Fruit fly (Drosophila melanogaster): ENCODE data around the gene CG18477.
"Not testable (repeated sequence)": the region's sequence is repeated elsewhere in the genome, so short reads cannot be mapped to it uniquely, and the experiment has no call there.

CG18477 gene

DNA sequence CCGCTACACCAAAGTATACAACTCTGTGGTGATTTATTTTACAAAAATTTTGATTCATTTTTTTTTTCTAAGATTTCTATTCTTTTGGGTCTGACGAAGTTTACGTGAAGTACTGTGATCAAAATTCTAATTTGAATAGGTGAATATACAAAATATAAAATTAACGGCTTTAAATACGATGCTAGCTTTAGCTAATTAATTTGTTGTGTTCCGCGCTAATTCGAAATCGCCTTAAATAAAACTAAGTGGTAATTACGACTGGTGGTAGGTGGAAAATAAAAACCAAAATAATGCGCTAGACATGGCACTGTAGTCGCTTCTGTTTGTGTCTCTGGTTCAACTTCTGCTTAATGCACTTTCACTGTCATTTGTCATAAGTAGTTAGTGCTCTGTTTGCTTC, 15.2 kb downstream of the CG18477 start, which contains the start of gene CG43923:
TSS of gene CG43923 (minus strand) at position 101 of the 400 bp plus-strand sequence.
- TF ChIP-seq CG8159 (tag; optimal IDR thresholded peaks at IDR 0.05); CG12605 (GFP tag; IDR thresholded peaks at IDR 0.05); CG8301 (tag; optimal IDR thresholded peaks at IDR 0.05): not testable (repeated sequence)

DNA sequence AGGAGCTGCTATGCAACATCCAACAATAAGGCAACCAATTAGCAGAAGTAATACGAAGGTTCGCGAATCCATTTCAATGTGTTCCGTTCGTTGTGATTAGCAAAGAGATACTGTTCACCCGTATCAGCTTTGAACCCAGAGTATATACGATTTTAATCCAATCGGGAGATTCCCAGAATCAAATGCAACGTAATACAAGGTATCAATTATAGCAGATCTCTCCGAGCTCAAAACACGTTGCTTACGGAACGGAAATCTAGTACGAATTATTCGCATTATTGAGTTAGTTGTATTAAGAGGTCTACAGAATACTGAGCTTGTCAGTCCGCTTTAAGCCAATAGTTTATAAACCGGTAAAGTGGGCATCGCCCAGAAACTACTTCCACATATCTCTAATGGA, 33.5 kb downstream of the CG18477 start, which contains the start of gene CG44140:
TSS of gene CG44140 (minus strand) at position 101 of the 400 bp plus-strand sequence.
- not testable (repeated sequence) for TF ChIP-seq CG10348, CG4496, CG32121 (GFP tag; IDR thresholded peaks at IDR 0.05)

DNA sequence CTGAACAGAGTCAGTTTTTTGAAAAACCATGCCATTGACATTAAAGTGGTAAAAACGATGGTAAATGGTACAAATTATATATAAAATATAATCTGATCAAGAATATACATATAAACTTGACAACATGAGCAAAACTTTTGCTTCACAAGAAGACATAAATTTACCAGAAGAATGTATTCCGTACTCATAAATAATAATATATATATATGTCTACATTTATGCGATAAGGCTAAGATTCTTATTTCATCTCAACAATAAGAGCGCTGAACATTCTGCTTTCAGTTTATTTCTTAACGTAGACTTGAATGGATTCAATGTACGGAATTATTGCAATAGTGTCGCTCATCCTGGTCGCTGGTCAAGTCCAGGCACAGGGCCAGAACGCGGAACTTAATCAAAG, 34.9 kb downstream of the CG18477 start, which contains the start of gene CG31780:
TSS of gene CG31780 (plus strand) at position 301 of the 400 bp plus-strand sequence.
- TF ChIP-seq Pif1A (GFP tag; optimal IDR thresholded peaks at IDR 0.05); CG13204 (GFP tag; optimal IDR thresholded peaks at IDR 0.05); rn (GFP tag; IDR thresholded peaks at IDR 0.05): not testable (repeated sequence)

DNA sequence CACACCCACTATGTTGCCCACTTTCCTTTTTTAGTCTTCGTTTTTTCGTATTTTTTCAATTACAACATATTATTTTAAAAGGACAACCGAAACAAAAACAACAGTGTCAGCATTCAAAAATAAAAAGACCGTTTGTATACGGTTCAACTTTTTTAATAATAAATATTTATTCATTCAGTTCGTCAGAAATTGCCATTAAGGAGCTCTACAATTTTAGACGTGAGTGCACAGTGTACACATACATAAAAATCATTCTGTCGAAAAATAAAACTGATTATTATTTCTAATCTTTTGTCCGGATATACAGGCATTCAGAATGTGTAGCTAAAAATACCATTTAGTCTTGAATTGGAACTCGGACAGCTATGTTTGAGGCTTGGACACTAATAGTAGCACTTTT, 44.0 kb downstream of the CG18477 start, which contains the start of gene CG31827:
TSS of gene CG31827 (plus strand) at position 301 of the 400 bp plus-strand sequence.
- not testable (repeated sequence) for TF ChIP-seq CG8301 (tag; optimal IDR thresholded peaks at IDR 0.05); CG34367 (tag; optimal IDR thresholded peaks at IDR 0.05); rn (GFP tag; IDR thresholded peaks at IDR 0.05)

DNA sequence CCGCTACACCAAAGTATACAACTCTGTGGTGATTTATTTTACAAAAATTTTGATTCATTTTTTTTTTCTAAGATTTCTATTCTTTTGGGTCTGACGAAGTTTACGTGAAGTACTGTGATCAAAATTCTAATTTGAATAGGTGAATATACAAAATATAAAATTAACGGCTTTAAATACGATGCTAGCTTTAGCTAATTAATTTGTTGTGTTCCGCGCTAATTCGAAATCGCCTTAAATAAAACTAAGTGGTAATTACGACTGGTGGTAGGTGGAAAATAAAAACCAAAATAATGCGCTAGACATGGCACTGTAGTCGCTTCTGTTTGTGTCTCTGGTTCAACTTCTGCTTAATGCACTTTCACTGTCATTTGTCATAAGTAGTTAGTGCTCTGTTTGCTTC, 50.2 kb downstream of the CG18477 start, which contains the start of gene CG43924:
TSS of gene CG43924 (minus strand) at position 101 of the 400 bp plus-strand sequence.
- TF ChIP-seq CG13204 (GFP tag; optimal IDR thresholded peaks at IDR 0.05); Pif1B (GFP tag; optimal IDR thresholded peaks at IDR 0.05); CG9948 (tag; optimal IDR thresholded peaks at IDR 0.05): not testable (repeated sequence)
